Worm (Caenorhabditis elegans) whole organism, L4/young adult: ENCODE results near the gene nos-3.
"Not testable (repeated sequence)": the region's sequence is repeated elsewhere in the genome, so short reads cannot be mapped to it uniquely, and the experiment has no call there.

Experiments
- W03F9.2 ChIP-seq: fragments of 150-350 bp; optimal IDR thresholded peaks from 2 replicates; lab custom pipeline; 2014; ENCODE audit warnings: missing biosample characterization, missing genetic modification characterization
- dao-5 ChIP-seq: sonication (generic microtip); optimal IDR thresholded peaks from 2 replicates; lab custom pipeline; 2016; ENCODE audit warnings: missing genotype, missing genetic modification characterization, moderate library complexity, missing compliant biosample characterization
- him-1 ChIP-seq: sonication (generic microtip); optimal IDR thresholded peaks from 2 replicates; lab custom pipeline; 2016; ENCODE audit warnings: missing genotype, missing genetic modification reagents, missing genetic modification characterization, missing compliant biosample characterization

nos-3 gene

DNA sequence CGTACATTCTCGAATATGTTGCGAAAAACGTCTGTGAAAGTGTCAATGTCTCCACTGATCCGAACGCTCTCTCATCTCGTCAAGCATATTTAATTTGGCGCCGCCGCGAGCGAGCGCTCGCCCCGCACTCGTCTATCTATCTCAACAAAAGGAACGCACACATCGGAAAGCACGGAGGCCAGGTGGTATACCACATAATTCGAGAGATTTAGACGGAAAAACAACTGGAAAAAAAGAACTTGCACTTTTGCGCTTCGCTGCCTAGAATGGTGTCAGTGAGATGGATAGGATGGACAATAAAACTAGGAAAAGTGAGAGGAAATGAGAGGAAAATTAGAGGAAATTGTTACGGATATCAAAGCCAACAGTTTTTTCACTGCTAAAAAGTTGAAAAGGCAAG, 16.9 kb upstream of the nos-3 start:
- TF ChIP-seq W03F9.2 (tag; lab: Kevin White, UChicago): no peak
- no peak for TF ChIP-seq him-1
- no peak for TF ChIP-seq dao-5 (tag; lab: Kevin White, UChicago)

DNA sequence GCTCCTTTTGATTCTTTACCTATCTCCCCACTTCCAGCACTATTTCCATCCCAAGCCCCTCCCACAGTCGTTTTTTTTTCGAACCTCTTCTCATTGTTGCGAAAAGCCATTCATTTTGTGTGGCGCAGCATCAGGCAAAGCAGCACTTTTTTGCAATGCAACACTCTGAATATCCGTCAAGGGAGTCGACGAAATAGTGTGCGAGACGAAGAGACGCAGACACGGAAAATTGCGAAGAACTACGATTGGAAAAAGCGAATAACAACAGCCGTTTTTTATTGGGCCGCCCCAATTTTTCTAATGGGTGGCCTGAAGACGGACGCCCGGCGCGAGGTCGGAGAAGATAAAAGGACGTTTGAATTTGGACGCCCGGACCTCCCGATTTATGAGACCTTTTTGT, 16.2 kb upstream of the nos-3 start:
- TF ChIP-seq him-1 (no peak), dao-5 (tag; lab: Kevin White, UChicago) (no peak), W03F9.2 (tag; lab: Kevin White, UChicago) (no peak)

- not testable (repeated sequence) for TF ChIP-seq W03F9.2 (tag; lab: Kevin White, UChicago); him-1; dao-5 (tag; lab: Kevin White, UChicago)
These were observed 14.3 kb upstream of the nos-3 start, which contains the start of gene mab-3 for ce11 chrII:9731810-9732209. Gene mab-3 (plus strand): TSS chrII:9732137.

DNA sequence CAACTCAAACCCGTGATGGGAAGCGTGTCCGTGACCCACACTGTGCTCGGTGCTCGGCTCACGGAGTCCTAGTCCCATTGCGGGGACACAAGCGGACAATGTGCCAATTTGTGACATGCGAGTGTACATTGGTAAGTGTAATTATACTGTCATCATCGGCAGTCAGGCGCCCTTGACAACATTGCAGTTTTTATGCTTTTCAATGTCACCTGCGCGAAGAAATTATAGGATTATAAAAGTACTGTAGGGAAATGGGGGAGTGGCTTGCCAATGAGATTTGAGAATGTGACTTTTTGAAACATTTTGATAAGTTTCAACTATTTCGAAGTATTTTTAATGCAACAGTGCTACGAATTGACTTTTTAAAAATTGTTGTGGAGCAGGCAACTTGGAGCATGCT, 10.3 kb upstream of the nos-3 start:
- no peak for TF ChIP-seq dao-5 (tag; lab: Kevin White, UChicago)
- no peak for TF ChIP-seq him-1
- no peak for TF ChIP-seq W03F9.2 (tag; lab: Kevin White, UChicago)

DNA sequence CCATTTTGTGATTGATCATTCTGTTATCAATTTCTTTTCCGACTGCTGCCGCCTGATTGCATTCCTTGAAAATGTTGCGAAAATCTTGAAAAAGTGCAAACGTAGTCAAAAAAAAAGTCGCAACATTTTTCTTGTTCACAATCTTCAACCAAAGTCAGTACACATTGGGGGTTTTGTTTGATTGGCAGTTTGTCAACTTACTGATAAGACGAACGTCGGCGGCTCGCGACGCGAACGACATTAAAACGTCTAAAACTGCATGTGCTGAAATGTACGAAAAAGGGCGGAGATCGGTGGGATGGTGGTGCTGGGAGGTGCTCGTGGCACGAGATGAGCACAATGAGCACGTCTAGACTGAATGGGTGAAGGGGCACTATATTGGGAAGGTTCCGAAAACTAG, 7.3 kb upstream of the nos-3 start:
- no peak for TF ChIP-seq dao-5 (tag; lab: Kevin White, UChicago)

ce11 chrII:9740552-9740951, 5.6 kb upstream of the nos-3 start:
- TF ChIP-seq him-1 (no peak), dao-5 (tag; lab: Kevin White, UChicago) (no peak), W03F9.2 (tag; lab: Kevin White, UChicago) (no peak)

DNA sequence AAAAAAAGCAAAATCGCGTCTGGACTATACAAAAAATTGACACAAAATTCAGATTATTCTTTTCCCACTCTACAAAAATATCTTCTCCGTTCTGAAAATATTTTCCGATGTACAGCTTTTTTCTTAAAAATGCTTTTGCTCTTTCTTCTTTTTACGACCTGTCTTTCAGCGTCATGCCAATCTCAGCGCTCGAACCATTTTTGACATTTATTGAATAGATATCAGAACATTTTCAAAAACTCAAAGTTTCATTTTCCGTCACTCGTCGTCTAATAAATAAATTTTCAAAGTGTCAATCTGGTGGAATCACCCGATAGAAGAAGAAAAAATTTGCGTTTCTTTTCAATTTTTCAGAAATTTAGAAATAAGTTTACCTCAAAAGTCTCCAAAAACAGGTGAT, 4.7 kb upstream of the nos-3 start:
- TF ChIP-seq him-1 (no peak), dao-5 (tag; lab: Kevin White, UChicago) (no peak), W03F9.2 (tag; lab: Kevin White, UChicago) (no peak)

DNA sequence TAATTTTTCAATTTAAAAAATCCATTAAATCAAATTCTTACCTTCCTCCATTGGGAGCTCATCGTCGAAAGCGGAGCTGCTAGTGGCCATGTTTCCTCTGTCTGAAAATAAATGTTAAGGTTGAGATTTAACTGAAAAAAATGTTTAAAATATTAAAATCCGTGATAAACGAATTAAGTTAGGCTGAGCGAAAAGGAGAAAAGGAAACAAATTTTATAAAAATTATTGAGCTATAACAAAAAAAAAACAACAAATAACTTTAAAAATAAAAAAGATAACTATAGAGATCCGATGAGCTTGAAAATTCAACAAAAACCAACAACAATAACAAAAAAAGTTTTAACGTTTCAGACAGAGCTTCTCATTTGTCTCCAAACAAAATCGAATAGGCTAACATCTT, 3.3 kb upstream of the nos-3 start, which contains the start of gene pno-1:
TSS of gene pno-1 (minus strand) at position 101 of the 400 bp plus-strand sequence.
- TF ChIP-seq him-1 (no peak), W03F9.2 (tag; lab: Kevin White, UChicago) (no peak), dao-5 (tag; lab: Kevin White, UChicago) (no peak)

ce11 chrII:9752278-9752677, 6.2 kb downstream of the nos-3 start:
- TF ChIP-seq W03F9.2 (tag; lab: Kevin White, UChicago) (no peak), him-1 (no peak), dao-5 (tag; lab: Kevin White, UChicago) (no peak)

ce11 chrII:9753056-9753455, 6.9 kb downstream of the nos-3 start, which contains the start of gene Y53C12B.7:
Gene Y53C12B.7 (minus strand): TSS chrII:9753218.
- TF ChIP-seq W03F9.2 (tag; lab: Kevin White, UChicago) (no peak), him-1 (no peak), dao-5 (tag; lab: Kevin White, UChicago) (no peak)

ce11 chrII:9753730-9754129, 7.6 kb downstream of the nos-3 start, which contains the start of gene ZK1321.1:
Gene ZK1321.1 (plus strand): TSS chrII:9754030.
- TF ChIP-seq him-1 (no peak), W03F9.2 (tag; lab: Kevin White, UChicago) (no peak), dao-5 (tag; lab: Kevin White, UChicago) (no peak)

DNA sequence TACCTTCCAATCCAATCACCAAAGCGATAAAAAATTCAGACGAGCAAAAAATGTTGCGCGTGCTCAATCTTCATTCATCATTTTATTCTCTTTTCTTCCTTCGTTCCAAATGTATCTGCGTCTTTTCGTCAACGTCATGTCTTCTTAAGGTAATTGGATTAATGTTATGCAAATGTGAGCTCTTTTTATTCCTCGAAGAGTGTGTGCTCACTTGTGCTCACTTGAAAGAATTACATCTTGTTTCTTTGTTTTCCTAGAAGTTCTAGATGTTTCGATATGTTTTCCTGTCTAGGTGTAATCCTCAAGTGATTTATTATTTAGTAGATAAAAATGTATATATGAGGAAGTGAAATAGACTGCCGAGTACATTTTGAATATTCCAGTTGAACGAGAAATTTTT, 9.3 kb downstream of the nos-3 start:
- no peak for TF ChIP-seq W03F9.2 (tag; lab: Kevin White, UChicago)

- TF ChIP-seq him-1 (no peak), W03F9.2 (tag; lab: Kevin White, UChicago) (no peak), dao-5 (tag; lab: Kevin White, UChicago) (no peak)
These were observed 11.7 kb downstream of the nos-3 start, which contains the start of gene shk-1 for ce11 chrII:9757651-9758282. Gene shk-1 (plus strand): TSS chrII:9758232.

DNA sequence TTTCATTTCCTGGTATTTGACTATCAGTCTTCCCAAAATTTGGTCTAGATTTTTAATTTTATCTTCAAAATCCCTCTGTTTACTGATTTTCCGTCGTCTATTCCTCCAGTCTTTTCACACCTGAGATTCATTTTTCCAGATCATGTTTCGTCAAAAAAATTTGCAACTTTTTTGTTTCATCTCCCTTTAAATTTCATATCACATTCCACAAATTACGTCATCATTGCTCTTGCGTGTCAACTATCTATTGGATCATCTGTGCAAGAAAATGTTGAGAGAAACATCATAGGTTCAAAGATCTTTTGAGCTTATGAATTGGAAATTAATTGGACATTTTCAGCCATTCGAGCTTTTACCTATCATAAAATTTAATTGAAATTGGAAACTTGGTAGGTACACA, 13.3 kb downstream of the nos-3 start:
- TF ChIP-seq W03F9.2 (tag; lab: Kevin White, UChicago) (no peak), him-1 (no peak), dao-5 (tag; lab: Kevin White, UChicago) (no peak)

ce11 chrII:9764696-9765095, 18.6 kb downstream of the nos-3 start:
- TF ChIP-seq dao-5 (tag; lab: Kevin White, UChicago): no peak
- TF ChIP-seq him-1: no peak
- no peak for TF ChIP-seq W03F9.2 (tag; lab: Kevin White, UChicago)
